Fruit fly (Drosophila melanogaster) ovary, adult (tissue): Measurements from ENCODE around the gene PsGEF.

Source experiments
- CG17801 ChIP-seq: fragments of 200-800 bp; optimal IDR thresholded peaks from 2 replicates; lab custom pipeline; 2019; ENCODE audit warnings: missing biosample characterization, mild to moderate bottlenecking, missing genetic modification characterization, moderate library complexity; ENCODE audit not compliant: partially characterized antibody

Gene PsGEF

dm6 chrX:2358195-2358594 is 29.3 kb downstream of the PsGEF start:
- no peak for TF ChIP-seq CG17801 (GFP tag; lab: Kevin White, UChicago)

dm6 chrX:2356441-2356840 is 31.0 kb downstream of the PsGEF start:
- no peak for TF ChIP-seq CG17801 (GFP tag; lab: Kevin White, UChicago)

dm6 chrX:2355531-2355986 is 31.9 kb downstream of the PsGEF start:
- no peak for TF ChIP-seq CG17801 (GFP tag; lab: Kevin White, UChicago)

dm6 chrX:2354169-2354568 is 33.3 kb downstream of the PsGEF start:
- no peak for TF ChIP-seq CG17801 (GFP tag; lab: Kevin White, UChicago)

dm6 chrX:2352819-2353218 is 34.6 kb downstream of the PsGEF start:
- TF ChIP-seq CG17801 (GFP tag; lab: Kevin White, UChicago), result no peak

- TF ChIP-seq CG17801 (GFP tag; lab: Kevin White, UChicago), result no peak
Observed at dm6 chrX:2350228-2350564, 37.3 kb downstream of the PsGEF start.

- no peak for TF ChIP-seq CG17801 (GFP tag; lab: Kevin White, UChicago)
Observed at dm6 chrX:2349510-2350227, 37.8 kb downstream of the PsGEF start.

- no peak for TF ChIP-seq CG17801 (GFP tag; lab: Kevin White, UChicago)
Observed at dm6 chrX:2344370-2344769, 43.1 kb downstream of the PsGEF start, which contains the start of gene mRpL14. TSS of gene mRpL14 (minus strand) at chrX:2344649.

- TF ChIP-seq CG17801 (GFP tag; lab: Kevin White, UChicago), result peak; percentile 4
Observed at dm6 chrX:2340009-2340733, 47.3 kb downstream of the PsGEF start.

dm6 chrX:2337184-2337583 is 50.3 kb downstream of the PsGEF start:
- no peak for TF ChIP-seq CG17801 (GFP tag; lab: Kevin White, UChicago)

dm6 chrX:2336428-2336827 is 51.0 kb downstream of the PsGEF start:
- TF ChIP-seq CG17801 (GFP tag; lab: Kevin White, UChicago), result no peak

dm6 chrX:2334556-2335137 is 52.8 kb downstream of the PsGEF start, which contains the start of gene Ilp6:
TSS of gene Ilp6 (minus strand) at chrX:2334658.
- peak; percentile 64 for TF ChIP-seq CG17801 (GFP tag; lab: Kevin White, UChicago)

dm6 chrX:2334025-2334424 is 53.4 kb downstream of the PsGEF start:
- TF ChIP-seq CG17801 (GFP tag; lab: Kevin White, UChicago), result no peak

- TF ChIP-seq CG17801 (GFP tag; lab: Kevin White, UChicago), result no peak
Observed at dm6 chrX:2332784-2333183, 54.7 kb downstream of the PsGEF start.

dm6 chrX:2329312-2329711 is 58.2 kb downstream of the PsGEF start:
- TF ChIP-seq CG17801 (GFP tag; lab: Kevin White, UChicago), result no peak
